Worm (Caenorhabditis elegans): ENCODE measurements around the gene F37C12.10.

DNA sequence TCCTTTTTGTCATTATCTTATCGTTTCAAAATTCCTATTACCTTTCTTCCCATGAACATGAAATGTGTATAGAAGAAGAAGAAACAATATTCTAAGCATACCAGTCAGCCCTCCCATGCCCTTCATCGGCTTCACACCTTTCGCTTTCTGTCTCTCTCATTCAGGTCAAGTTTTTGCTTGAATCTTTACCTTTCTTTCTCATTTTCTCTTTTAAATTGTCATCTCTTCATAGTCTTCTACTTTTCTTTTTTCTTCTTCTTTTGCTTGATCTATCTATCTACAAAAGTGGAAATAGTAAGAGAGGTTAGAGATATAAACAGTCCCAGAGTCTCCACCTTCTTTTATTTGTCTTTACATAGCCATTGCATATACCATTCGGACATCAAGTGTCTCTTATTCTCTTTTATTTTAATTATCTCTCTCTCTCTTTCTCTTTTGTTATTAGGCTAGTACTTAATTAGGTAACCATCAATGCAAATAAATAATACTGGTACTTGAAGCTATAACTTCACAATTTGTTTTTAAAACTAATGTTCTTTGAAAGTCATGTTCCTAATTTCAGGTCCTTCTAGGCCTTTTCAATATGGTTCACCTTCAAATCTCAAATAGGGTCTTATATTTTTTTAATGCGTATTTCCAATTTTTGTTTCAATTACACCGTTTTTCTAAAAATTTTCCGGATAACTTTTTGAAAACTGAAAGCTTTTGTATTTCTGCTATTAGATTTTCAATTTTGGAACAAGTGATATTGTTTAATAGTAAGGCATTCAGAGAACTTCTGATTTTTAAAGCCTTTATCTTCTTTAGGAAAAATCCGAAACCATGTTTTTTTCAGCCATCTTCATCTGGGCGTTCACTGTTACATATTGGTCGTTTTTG is 13.4 kb upstream of the F37C12.10 start, which contains the start of gene dpy-31:
- TF ChIP-seq unc-3 (GFP tag; conservative IDR thresholded peaks at IDR 0.05) = no peak
- TF ChIP-seq unc-3 (tag; optimal IDR thresholded peaks at IDR 0.05) = no peak
- no peak for TF ChIP-seq ceh-45 (GFP tag; IDR thresholded peaks at IDR 0.05)
- TF ChIP-seq dve-1 (tag; optimal IDR thresholded peaks at IDR 0.05) = no peak
- no peak for TF ChIP-seq pax-1 (tag; optimal IDR thresholded peaks at IDR 0.05)
- no peak for TF ChIP-seq madf-2 (tag; optimal IDR thresholded peaks at IDR 0.05)
- no peak for TF ChIP-seq unc-42 (tag; optimal IDR thresholded peaks at IDR 0.05)
- TF ChIP-seq C38D4.7 (GFP tag; optimal IDR thresholded peaks at IDR 0.05) = no peak
- no peak for TF ChIP-seq elt-4 (tag; optimal IDR thresholded peaks at IDR 0.05)
- no peak for TF ChIP-seq pag-3 (tag; optimal IDR thresholded peaks at IDR 0.05; ENCODE audit: borderline replicate concordance)
- TF ChIP-seq ceh-18 (tag; optimal IDR thresholded peaks at IDR 0.05) = no peak
- no peak for TF ChIP-seq sdc-2 (tag; optimal IDR thresholded peaks at IDR 0.05)
- no peak for TF ChIP-seq ets-4 (tag; optimal IDR thresholded peaks at IDR 0.05)
- TF ChIP-seq tbx-2 (tag; optimal IDR thresholded peaks at IDR 0.05) = no peak
- TF ChIP-seq hlh-15 (tag; optimal IDR thresholded peaks at IDR 0.05) = no peak

Measured in whole organism, late embryonic.